Worm (Caenorhabditis elegans) whole organism, late embryonic: Measurements from ENCODE around the gene nsun-1.

ENCODE experiments used
- K02D7.2 ChIP-seq: sonication (generic microtip); optimal IDR thresholded peaks from 2 replicates; lab custom pipeline; 2017; ENCODE audit warnings: mild to moderate bottlenecking, missing genetic modification characterization, missing compliant biosample characterization
- ceh-2 ChIP-seq: sonication (generic microtip); optimal IDR thresholded peaks from 2 replicates; lab custom pipeline; 2016; ENCODE audit warnings: missing genotype, missing genetic modification characterization, missing compliant biosample characterization
- hlh-13 ChIP-seq: fragments of 200-800 bp; sonication (Bioruptor generic); optimal IDR thresholded peaks from 2 replicates; lab custom pipeline; 2018; ENCODE audit warnings: mild to moderate bottlenecking, missing genetic modification characterization, missing compliant biosample characterization
- nhr-11 ChIP-seq: fragments of 150-350 bp; optimal IDR thresholded peaks from 2 replicates; lab custom pipeline; 2014; ENCODE audit warnings: missing biosample characterization, missing genetic modification characterization
- pha-2 ChIP-seq: sonication (generic microtip); optimal IDR thresholded peaks from 2 replicates; lab custom pipeline; 2017; ENCODE audit warnings: mild to moderate bottlenecking, missing genetic modification characterization, missing compliant biosample characterization
- pha-4 ChIP-seq: fragments of 150-350 bp; optimal IDR thresholded peaks from 2 replicates; lab custom pipeline; 2018; ENCODE audit warnings: missing biosample characterization, missing genetic modification reagents, missing genetic modification characterization
- pqm-1 ChIP-seq: sonication (generic microtip); optimal IDR thresholded peaks from 2 replicates; lab custom pipeline; 2016; ENCODE audit warnings: missing genetic modification characterization, missing compliant biosample characterization

- TF ChIP-seq pha-4 (tag; lab: Kevin White, UChicago) (no peak), pha-2 (tag; lab: Kevin White, UChicago) (no peak), hlh-13 (GFP tag; lab: Kevin White, UChicago) (no peak), K02D7.2 (tag; lab: Kevin White, UChicago) (no peak), pqm-1 (tag; lab: Kevin White, UChicago) (no peak), ceh-2 (tag; lab: Kevin White, UChicago) (no peak), nhr-11 (no peak)
Observed at ce11 chrII:512630-513029, 36.9 kb upstream of the nsun-1 start.
